Worm (Caenorhabditis elegans) whole organism, late embryonic: ENCODE data around the gene hil-1.

Experiments used
- Y22D7AL.16 ChIP-seq: sonication (generic microtip); optimal IDR thresholded peaks from 2 replicates; lab custom pipeline; 2016; ENCODE audit warnings: missing genetic modification characterization, missing compliant biosample characterization
- ceh-34 ChIP-seq: sonication (generic microtip); optimal IDR thresholded peaks from 2 replicates; lab custom pipeline; 2016; ENCODE audit warnings: mild to moderate bottlenecking, missing genetic modification characterization, missing compliant biosample characterization
- dve-1 ChIP-seq: sonication (generic microtip); optimal IDR thresholded peaks from 2 replicates; lab custom pipeline; 2017; ENCODE audit warnings: antibody characterized with exemption, mild to moderate bottlenecking, missing genetic modification characterization, missing compliant biosample characterization
- elt-2 ChIP-seq: sonication (generic microtip); optimal IDR thresholded peaks from 2 replicates; lab custom pipeline; 2016; ENCODE audit warnings: missing genetic modification reagents, missing genetic modification characterization, missing compliant biosample characterization
- fkh-10 ChIP-seq: fragments of 150-350 bp; optimal IDR thresholded peaks from 2 replicates; lab custom pipeline; 2014; ENCODE audit warnings: missing biosample characterization, missing genetic modification reagents, missing genetic modification characterization
- hlh-8 ChIP-seq: sonication (generic microtip); optimal IDR thresholded peaks from 2 replicates; lab custom pipeline; 2016; ENCODE audit warnings: missing genotype, missing genetic modification characterization, missing compliant biosample characterization
- pha-4 ChIP-seq: fragments of 150-350 bp; optimal IDR thresholded peaks from 2 replicates; lab custom pipeline; 2018; ENCODE audit warnings: missing biosample characterization, missing genetic modification reagents, missing genetic modification characterization
- pros-1 ChIP-seq: fragments of 150-350 bp; optimal IDR thresholded peaks from 2 replicates; lab custom pipeline; 2014; ENCODE audit warnings: missing biosample characterization, missing genetic modification reagents, missing genetic modification characterization
- sdc-2 ChIP-seq: sonication (generic microtip); optimal IDR thresholded peaks from 2 replicates; lab custom pipeline; 2016; ENCODE audit warnings: missing genotype, missing genetic modification characterization, missing compliant biosample characterization
- sox-4 ChIP-seq: sonication (generic microtip); optimal IDR thresholded peaks from 2 replicates; lab custom pipeline; 2017; ENCODE audit warnings: mild to moderate bottlenecking, missing genetic modification characterization, inconsistent platforms, missing compliant biosample characterization

DNA sequence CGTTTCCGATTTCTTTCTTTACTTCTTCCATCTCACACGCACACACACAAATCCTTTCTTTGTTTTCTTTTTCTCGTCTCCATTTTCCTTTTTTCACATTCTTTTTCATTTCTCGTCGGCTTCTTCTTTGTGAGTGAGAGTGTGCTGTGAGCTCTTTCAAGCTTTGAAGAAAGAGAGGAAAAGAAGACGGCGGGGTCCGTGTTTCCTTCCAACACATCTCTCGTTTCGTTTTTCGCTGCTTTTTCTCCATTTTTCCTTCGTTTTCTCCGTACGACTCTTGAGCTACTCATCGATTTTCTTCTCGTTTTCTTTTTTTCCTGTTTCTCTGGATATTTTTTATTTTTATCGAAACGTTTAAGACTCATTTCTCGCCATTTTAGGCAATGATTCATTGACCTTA lies 19.4 kb upstream of the hil-1 start:
- TF ChIP-seq elt-2 (tag; lab: Kevin White, UChicago) (no peak), ceh-34 (tag; lab: Kevin White, UChicago) (no peak), pha-4 (tag; lab: Kevin White, UChicago) (no peak), Y22D7AL.16 (tag; lab: Kevin White, UChicago) (no peak), sdc-2 (tag; lab: Kevin White, UChicago) (no peak), hlh-8 (no peak), pros-1 (tag; lab: Kevin White, UChicago) (no peak), sox-4 (no peak), fkh-10 (GFP tag; lab: Kevin White, UChicago) (no peak), dve-1 (tag; lab: Kevin White, UChicago) (no peak)
